Worm (Caenorhabditis elegans) whole organism, L4/young adult: ENCODE results near the gene W02B12.12.

ENCODE experiments used
- W03F9.2 ChIP-seq: fragments of 150-350 bp; optimal IDR thresholded peaks from 2 replicates; lab custom pipeline; 2014; ENCODE audit warnings: missing biosample characterization, missing genetic modification characterization
- dao-5 ChIP-seq: sonication (generic microtip); optimal IDR thresholded peaks from 2 replicates; lab custom pipeline; 2016; ENCODE audit warnings: missing genotype, missing genetic modification characterization, moderate library complexity, missing compliant biosample characterization
- him-1 ChIP-seq: sonication (generic microtip); optimal IDR thresholded peaks from 2 replicates; lab custom pipeline; 2016; ENCODE audit warnings: missing genotype, missing genetic modification reagents, missing genetic modification characterization, missing compliant biosample characterization

DNA sequence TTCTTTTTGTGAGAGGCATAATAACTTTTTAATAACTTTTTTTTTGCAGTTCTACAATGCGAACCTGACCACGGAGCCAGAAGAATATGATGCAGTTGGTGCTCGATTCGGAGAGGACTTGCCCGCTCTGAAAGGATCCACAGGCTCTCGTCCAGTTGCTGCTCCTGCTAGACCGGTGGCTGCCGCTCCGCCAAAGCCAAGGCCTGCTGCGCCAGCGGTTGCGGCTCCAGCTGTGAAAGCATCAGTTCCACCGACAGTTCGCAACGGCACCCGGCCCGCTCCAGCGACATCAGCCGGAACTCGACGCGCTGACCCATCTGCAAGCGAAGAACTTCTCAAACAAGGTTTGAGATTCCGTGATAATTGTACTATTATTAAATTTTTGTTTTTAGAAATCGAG is 35.8 kb downstream of the W02B12.12 start:
- no peak for TF ChIP-seq W03F9.2 (tag; lab: Kevin White, UChicago)
- no peak for TF ChIP-seq him-1 (tag; lab: Kevin White, UChicago)
- no peak for TF ChIP-seq dao-5 (tag; lab: Kevin White, UChicago)
